Worm (Caenorhabditis elegans): ENCODE results near the gene srg-2.

DNA sequence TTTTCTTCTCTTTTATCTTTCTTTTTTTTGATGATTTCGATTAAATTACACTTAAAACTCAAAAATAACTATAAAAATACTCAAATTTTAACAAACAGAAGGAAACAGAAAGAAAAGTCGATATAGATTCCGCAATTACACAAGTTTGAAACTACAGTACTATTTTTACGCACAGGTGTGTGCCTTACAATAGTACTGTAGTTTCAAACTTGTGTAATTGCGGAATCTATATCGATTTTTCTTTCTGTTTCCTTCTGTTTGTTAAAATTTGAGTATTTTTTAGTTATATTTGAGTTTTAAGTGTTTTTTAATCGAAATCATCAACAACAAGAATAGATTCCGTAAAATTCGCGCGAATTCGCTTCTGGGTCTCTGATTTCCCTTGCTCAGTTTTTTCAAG is 23.0 kb upstream of the srg-2 start:
- no peak for TF ChIP-seq nhr-77 (tag; optimal IDR thresholded peaks at IDR 0.05)
- no peak for TF ChIP-seq unc-39 (tag; optimal IDR thresholded peaks at IDR 0.05)
- TF ChIP-seq skn-1 (tag; optimal IDR thresholded peaks at IDR 0.05), result no peak
- TF ChIP-seq lin-13 (GFP tag; optimal IDR thresholded peaks at IDR 0.05), result no peak
- no peak for TF ChIP-seq nhr-6 (tag; optimal IDR thresholded peaks at IDR 0.05)
- no peak for TF ChIP-seq ceh-82 (tag; optimal IDR thresholded peaks at IDR 0.05)
- TF ChIP-seq fos-1 (tag; optimal IDR thresholded peaks at IDR 0.05), result no peak
- no peak for TF ChIP-seq unc-62 (GFP tag; optimal IDR thresholded peaks at IDR 0.05)
- TF ChIP-seq lin-39 (tag; optimal IDR thresholded peaks at IDR 0.05), result no peak
- no peak for TF ChIP-seq lsy-2 (tag; optimal IDR thresholded peaks at IDR 0.05)
- TF ChIP-seq elt-1 (tag; optimal IDR thresholded peaks at IDR 0.05), result no peak
- no peak for TF ChIP-seq ztf-1 (GFP tag; conservative IDR thresholded peaks at IDR 0.05)
- no peak for TF ChIP-seq Y55F3AM.14 (GFP tag; optimal IDR thresholded peaks at IDR 0.05)

All from whole organism, L2 larva.